Worm (Caenorhabditis elegans): Measurements from ENCODE around the gene sre-3.

sre-3 gene

ce11 chrII:7413275-7413674 is 27.7 kb downstream of the sre-3 start:
- TF ChIP-seq elt-4 (tag; optimal IDR thresholded peaks at IDR 0.05) (no peak), ahr-1 (tag; optimal IDR thresholded peaks at IDR 0.05) (no peak), nhr-232 (tag; optimal IDR thresholded peaks at IDR 0.05) (no peak), tbx-2 (tag; optimal IDR thresholded peaks at IDR 0.05) (no peak), odd-2 (tag; optimal IDR thresholded peaks at IDR 0.05) (no peak), hlh-30 (tag; optimal IDR thresholded peaks at IDR 0.05; ENCODE audit: insufficient read depth) (no peak), tbx-7 (tag; optimal IDR thresholded peaks at IDR 0.05) (no peak), ref-2 (tag; optimal IDR thresholded peaks at IDR 0.05) (no peak), dve-1 (tag; optimal IDR thresholded peaks at IDR 0.05) (no peak), gmeb-2 (tag; optimal IDR thresholded peaks at IDR 0.05) (no peak), sdc-2 (tag; optimal IDR thresholded peaks at IDR 0.05) (no peak), unc-86 (tag; optimal IDR thresholded peaks at IDR 0.05) (no peak), madf-2 (tag; optimal IDR thresholded peaks at IDR 0.05) (no peak), pha-2 (tag; optimal IDR thresholded peaks at IDR 0.05) (no peak), npax-4 (tag; optimal IDR thresholded peaks at IDR 0.05) (no peak)

ce11 chrII:7413764-7414163 is 28.2 kb downstream of the sre-3 start:
- TF ChIP-seq ceh-6 (GFP tag; optimal IDR thresholded peaks at IDR 0.05) (no peak), elt-4 (tag; optimal IDR thresholded peaks at IDR 0.05) (no peak), pat-9 (tag; optimal IDR thresholded peaks at IDR 0.05) (no peak), pax-1 (tag; optimal IDR thresholded peaks at IDR 0.05) (no peak), pha-4 (tag; optimal IDR thresholded peaks at IDR 0.05) (no peak), pag-3 (tag; optimal IDR thresholded peaks at IDR 0.05; ENCODE audit: borderline replicate concordance) (no peak), ceh-19 (GFP tag; optimal IDR thresholded peaks at IDR 0.05) (no peak), madf-2 (tag; optimal IDR thresholded peaks at IDR 0.05) (no peak), ceh-48 (tag; optimal IDR thresholded peaks at IDR 0.05) (no peak), ceh-18 (tag; optimal IDR thresholded peaks at IDR 0.05) (no peak), K02D7.2 (tag; optimal IDR thresholded peaks at IDR 0.05) (no peak), sdc-2 (tag; optimal IDR thresholded peaks at IDR 0.05) (no peak), lim-6 (tag; optimal IDR thresholded peaks at IDR 0.05) (no peak), ztf-16 (tag; optimal IDR thresholded peaks at IDR 0.05) (no peak), sox-4 (tag; optimal IDR thresholded peaks at IDR 0.05) (no peak), ttx-3 (tag; optimal IDR thresholded peaks at IDR 0.05) (no peak), fkh-10 (GFP tag; optimal IDR thresholded peaks at IDR 0.05) (no peak), F13H6.1 (tag; optimal IDR thresholded peaks at IDR 0.05) (no peak)

- TF ChIP-seq hlh-13 (GFP tag; optimal IDR thresholded peaks at IDR 0.05) (no peak), C08G9.2 (tag; optimal IDR thresholded peaks at IDR 0.05) (no peak), K02D7.2 (tag; optimal IDR thresholded peaks at IDR 0.05) (no peak), unc-55 (GFP tag; optimal IDR thresholded peaks at IDR 0.05) (no peak), pha-2 (tag; optimal IDR thresholded peaks at IDR 0.05) (no peak), ceh-24 (tag; optimal IDR thresholded peaks at IDR 0.05) (no peak), fax-1 (tag; optimal IDR thresholded peaks at IDR 0.05) (no peak), nhr-11 (tag; optimal IDR thresholded peaks at IDR 0.05) (no peak), syd-9 (tag; optimal IDR thresholded peaks at IDR 0.05) (no peak), ceh-34 (tag; optimal IDR thresholded peaks at IDR 0.05) (no peak), nfya-1 (tag; optimal IDR thresholded peaks at IDR 0.05) (no peak), npax-4 (tag; optimal IDR thresholded peaks at IDR 0.05) (no peak), C38D4.7 (GFP tag; optimal IDR thresholded peaks at IDR 0.05) (no peak), pat-9 (tag; optimal IDR thresholded peaks at IDR 0.05) (no peak), pha-4 (tag; optimal IDR thresholded peaks at IDR 0.05) (no peak), ceh-45 (GFP tag; IDR thresholded peaks at IDR 0.05) (no peak), ceh-48 (tag; optimal IDR thresholded peaks at IDR 0.05) (no peak), nhr-232 (tag; optimal IDR thresholded peaks at IDR 0.05) (no peak), unc-3 (GFP tag; conservative IDR thresholded peaks at IDR 0.05) (no peak), unc-3 (tag; optimal IDR thresholded peaks at IDR 0.05) (no peak), eyg-1 (tag; optimal IDR thresholded peaks at IDR 0.05) (no peak)
These were observed 34.0 kb downstream of the sre-3 start for ce11 chrII:7419563-7419962.

Data from whole organism, late embryonic.